Worm (Caenorhabditis elegans) whole organism, late embryonic: ENCODE measurements around the gene mom-2.
A peak's percentile ranks its signal among the peaks of the same experiment; 100 is the strongest.

Experiments used
- F13H6.1 ChIP-seq: sonication (generic microtip); optimal IDR thresholded peaks from 2 replicates; lab custom pipeline; 2016; ENCODE audit warnings: missing genetic modification characterization, missing compliant biosample characterization
- K02D7.2 ChIP-seq: sonication (generic microtip); optimal IDR thresholded peaks from 2 replicates; lab custom pipeline; 2017; ENCODE audit warnings: mild to moderate bottlenecking, missing genetic modification characterization, missing compliant biosample characterization
- K09A11.1 ChIP-seq: sonication (generic microtip); optimal IDR thresholded peaks from 2 replicates; lab custom pipeline; 2017; ENCODE audit warnings: antibody characterized with exemption, mild to moderate bottlenecking, missing genetic modification characterization, missing compliant biosample characterization; ENCODE audit not compliant: insufficient read depth
- ceh-14 ChIP-seq: sonication (generic microtip); optimal IDR thresholded peaks from 2 replicates; lab custom pipeline; 2016; ENCODE audit warnings: missing genotype, missing genetic modification characterization, missing compliant biosample characterization
- ceh-18 ChIP-seq: sonication (generic microtip); optimal IDR thresholded peaks from 2 replicates; lab custom pipeline; 2016; ENCODE audit warnings: missing genetic modification characterization, missing compliant biosample characterization
- ceh-19 ChIP-seq: fragments of 200-800 bp; sonication (Bioruptor generic); optimal IDR thresholded peaks from 2 replicates; lab custom pipeline; 2018; ENCODE audit warnings: mild to moderate bottlenecking, missing genetic modification characterization, missing compliant biosample characterization
- ceh-30 ChIP-seq: fragments of 150-350 bp; optimal IDR thresholded peaks from 2 replicates; lab custom pipeline; 2014; ENCODE audit warnings: missing biosample characterization, missing genetic modification characterization
- ceh-31 ChIP-seq: sonication (generic microtip); optimal IDR thresholded peaks from 2 replicates; lab custom pipeline; 2016; ENCODE audit warnings: missing genetic modification characterization, missing compliant biosample characterization
- ceh-48 ChIP-seq: sonication (generic microtip); optimal IDR thresholded peaks from 2 replicates; lab custom pipeline; 2016; ENCODE audit warnings: missing genetic modification characterization, inconsistent platforms, missing compliant biosample characterization
- ceh-6 ChIP-seq: fragments of 200-800 bp; sonication (Bioruptor generic); optimal IDR thresholded peaks from 2 replicates; lab custom pipeline; 2018; ENCODE audit warnings: mild to moderate bottlenecking, missing genetic modification characterization, missing compliant biosample characterization
- ceh-9 ChIP-seq: sonication (generic microtip); optimal IDR thresholded peaks from 2 replicates; lab custom pipeline; 2016; ENCODE audit warnings: mild to moderate bottlenecking, missing genetic modification characterization, inconsistent platforms, missing compliant biosample characterization
- che-1 ChIP-seq: sonication (generic microtip); optimal IDR thresholded peaks from 2 replicates; lab custom pipeline; 2016; ENCODE audit warnings: mild to moderate bottlenecking, missing genetic modification characterization, missing compliant biosample characterization
- dmd-4 ChIP-seq: sonication (generic microtip); optimal IDR thresholded peaks from 2 replicates; lab custom pipeline; 2016; ENCODE audit warnings: borderline replicate concordance, missing genetic modification characterization, missing compliant biosample characterization
- dve-1 ChIP-seq: sonication (generic microtip); optimal IDR thresholded peaks from 2 replicates; lab custom pipeline; 2017; ENCODE audit warnings: antibody characterized with exemption, mild to moderate bottlenecking, missing genetic modification characterization, missing compliant biosample characterization
- elt-2 ChIP-seq: sonication (generic microtip); optimal IDR thresholded peaks from 2 replicates; lab custom pipeline; 2016; ENCODE audit warnings: missing genetic modification reagents, missing genetic modification characterization, missing compliant biosample characterization
- elt-4 ChIP-seq: sonication (generic microtip); optimal IDR thresholded peaks from 2 replicates; lab custom pipeline; 2016; ENCODE audit warnings: missing genetic modification characterization, missing compliant biosample characterization
- ets-4 ChIP-seq: sonication (generic microtip); optimal IDR thresholded peaks from 2 replicates; lab custom pipeline; 2016; ENCODE audit warnings: missing genetic modification characterization, missing compliant biosample characterization
- eyg-1 ChIP-seq: sonication (generic microtip); optimal IDR thresholded peaks from 2 replicates; lab custom pipeline; 2016; ENCODE audit warnings: missing genotype, missing genetic modification characterization, missing compliant biosample characterization
- fax-1 ChIP-seq: sonication (generic microtip); optimal IDR thresholded peaks from 2 replicates; lab custom pipeline; 2016; ENCODE audit warnings: missing genotype, missing genetic modification characterization, missing compliant biosample characterization
- fkh-10 ChIP-seq: fragments of 150-350 bp; optimal IDR thresholded peaks from 2 replicates; lab custom pipeline; 2014; ENCODE audit warnings: missing biosample characterization, missing genetic modification reagents, missing genetic modification characterization
- gmeb-2 ChIP-seq: sonication (generic microtip); optimal IDR thresholded peaks from 2 replicates; lab custom pipeline; 2016; ENCODE audit warnings: missing genetic modification characterization, inconsistent platforms, missing compliant biosample characterization
- hlh-13 ChIP-seq: fragments of 200-800 bp; sonication (Bioruptor generic); optimal IDR thresholded peaks from 2 replicates; lab custom pipeline; 2018; ENCODE audit warnings: mild to moderate bottlenecking, missing genetic modification characterization, missing compliant biosample characterization
- lim-6 ChIP-seq: sonication (generic microtip); optimal IDR thresholded peaks from 2 replicates; lab custom pipeline; 2016; ENCODE audit warnings: missing genetic modification characterization, missing compliant biosample characterization
- lin-11 ChIP-seq: fragments of 200-800 bp; sonication (Bioruptor generic); optimal IDR thresholded peaks from 2 replicates; lab custom pipeline; 2018; ENCODE audit warnings: mild to moderate bottlenecking, missing genetic modification characterization, missing compliant biosample characterization
- madf-2 ChIP-seq: sonication (generic microtip); optimal IDR thresholded peaks from 2 replicates; lab custom pipeline; 2017; ENCODE audit warnings: missing genetic modification characterization, missing compliant biosample characterization
- mec-3 ChIP-seq: sonication (generic microtip); optimal IDR thresholded peaks from 2 replicates; lab custom pipeline; 2016; ENCODE audit warnings: borderline replicate concordance, missing genetic modification characterization, missing compliant biosample characterization
- nfya-1 ChIP-seq: sonication (generic microtip); optimal IDR thresholded peaks from 2 replicates; lab custom pipeline; 2017; ENCODE audit warnings: missing genetic modification characterization, mild to moderate bottlenecking, missing compliant biosample characterization, antibody characterized with exemption, moderate library complexity
- odd-2 ChIP-seq: sonication (generic microtip); optimal IDR thresholded peaks from 2 replicates; lab custom pipeline; 2017; ENCODE audit warnings: antibody characterized with exemption, mild to moderate bottlenecking, missing genetic modification characterization, missing compliant biosample characterization
- pat-9 ChIP-seq: fragments of 200-800 bp; sonication (Bioruptor generic); optimal IDR thresholded peaks from 2 replicates; lab custom pipeline; 2018; ENCODE audit warnings: mild to moderate bottlenecking, missing genetic modification characterization, moderate library complexity, missing compliant biosample characterization
- sdc-2 ChIP-seq: sonication (generic microtip); optimal IDR thresholded peaks from 2 replicates; lab custom pipeline; 2016; ENCODE audit warnings: missing genotype, missing genetic modification characterization, missing compliant biosample characterization
- sox-2 ChIP-seq: fragments of 200-800 bp; sonication (Bioruptor generic); IDR thresholded peaks from 2 replicates; pipeline ENCODE4 v1.3.6; 2022; ENCODE audit warnings: missing genetic modification reagents, missing genetic modification characterization, missing compliant biosample characterization
- sox-4 ChIP-seq: sonication (generic microtip); optimal IDR thresholded peaks from 2 replicates; lab custom pipeline; 2017; ENCODE audit warnings: mild to moderate bottlenecking, missing genetic modification characterization, inconsistent platforms, missing compliant biosample characterization
- unc-55 ChIP-seq: sonication (generic microtip); optimal IDR thresholded peaks from 2 replicates; lab custom pipeline; 2017; ENCODE audit warnings: missing biosample characterization, missing genetic modification reagents, missing genetic modification characterization
- unc-86 ChIP-seq: sonication (generic microtip); optimal IDR thresholded peaks from 2 replicates; lab custom pipeline; 2016; ENCODE audit warnings: missing genetic modification characterization, missing compliant biosample characterization
- zip-5 ChIP-seq: sonication (generic microtip); optimal IDR thresholded peaks from 2 replicates; lab custom pipeline; 2016; ENCODE audit warnings: missing genetic modification characterization, missing compliant biosample characterization

The mom-2 gene

DNA sequence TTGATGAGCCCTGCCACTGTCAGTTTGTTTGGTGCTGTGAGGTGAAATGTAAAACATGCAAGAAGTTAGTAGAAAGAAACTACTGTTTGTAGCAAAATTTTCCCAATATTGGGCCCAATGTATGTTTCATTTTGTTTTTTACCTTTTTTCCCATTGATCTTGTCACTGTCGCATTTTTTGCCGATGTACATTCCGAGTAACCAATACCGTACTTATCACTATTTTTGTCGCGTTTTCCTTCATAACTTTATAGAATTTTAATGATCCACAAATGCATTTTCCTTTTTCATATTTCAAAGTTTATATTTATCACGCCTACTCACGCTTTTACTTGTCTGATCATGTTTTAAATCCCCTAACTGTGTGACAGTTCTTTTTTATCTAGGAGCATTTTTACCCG is 2.0 kb downstream of the mom-2 start:
- TF ChIP-seq pat-9 (tag; lab: Kevin White, UChicago), result no peak
- no peak for TF ChIP-seq unc-55
- TF ChIP-seq ceh-6, result no peak
- no peak for TF ChIP-seq madf-2
- no peak for TF ChIP-seq fkh-10 (GFP tag; lab: Kevin White, UChicago)
- no peak for TF ChIP-seq ceh-30 (tag; lab: Kevin White, UChicago)
- TF ChIP-seq sox-4 (tag; lab: Kevin White, UChicago), result no peak
- no peak for TF ChIP-seq mec-3 (tag; lab: Kevin White, UChicago)
- TF ChIP-seq gmeb-2 (tag; lab: Kevin White, UChicago), result no peak
- no peak for TF ChIP-seq lin-11 (tag; lab: Kevin White, UChicago)
- TF ChIP-seq ceh-18 (tag; lab: Kevin White, UChicago), result no peak
- no peak for TF ChIP-seq ceh-19 (GFP tag; lab: Kevin White, UChicago)
- no peak for TF ChIP-seq K09A11.1
- no peak for TF ChIP-seq eyg-1 (tag; lab: Kevin White, UChicago)
- no peak for TF ChIP-seq K02D7.2 (tag; lab: Kevin White, UChicago)
- TF ChIP-seq dmd-4 (tag; lab: Kevin White, UChicago), result no peak
- no peak for TF ChIP-seq hlh-13 (GFP tag; lab: Kevin White, UChicago)
- no peak for TF ChIP-seq F13H6.1 (tag; lab: Kevin White, UChicago)
- no peak for TF ChIP-seq sox-2 (GFP tag; lab: Robert Waterston, UW)

DNA sequence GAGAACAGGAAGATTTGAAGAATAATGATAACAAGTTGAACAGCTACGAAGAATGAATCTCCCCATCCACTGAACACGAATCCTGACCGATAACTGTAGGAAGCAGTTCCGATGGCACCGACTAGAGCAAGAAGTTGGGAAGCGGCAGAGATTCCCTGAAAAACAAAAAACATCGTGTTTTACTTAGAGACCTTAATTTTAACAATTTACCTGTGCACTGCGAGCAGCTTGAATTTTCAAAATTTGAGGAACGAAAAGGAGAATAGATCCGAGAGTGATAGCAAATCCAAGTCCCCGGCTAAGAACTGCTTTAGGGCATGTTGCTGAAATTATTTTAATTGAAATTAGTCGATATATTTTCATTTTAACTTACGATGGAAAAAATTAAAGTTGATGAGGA is 2.9 kb downstream of the mom-2 start:
- TF ChIP-seq ceh-31 (tag; lab: Kevin White, UChicago) (no peak), nfya-1 (tag; lab: Kevin White, UChicago) (no peak), mec-3 (tag; lab: Kevin White, UChicago) (no peak), sox-2 (GFP tag; lab: Robert Waterston, UW) (no peak), ceh-14 (no peak), che-1 (tag; lab: Kevin White, UChicago) (no peak), lim-6 (tag; lab: Kevin White, UChicago) (no peak), lin-11 (tag; lab: Kevin White, UChicago) (no peak), fax-1 (tag; lab: Kevin White, UChicago) (no peak), zip-5 (tag; lab: Kevin White, UChicago) (no peak), odd-2 (tag; lab: Kevin White, UChicago) (no peak), elt-2 (tag; lab: Kevin White, UChicago) (no peak), ceh-30 (tag; lab: Kevin White, UChicago) (no peak), eyg-1 (tag; lab: Kevin White, UChicago) (no peak), unc-86 (tag; lab: Kevin White, UChicago) (no peak)

DNA sequence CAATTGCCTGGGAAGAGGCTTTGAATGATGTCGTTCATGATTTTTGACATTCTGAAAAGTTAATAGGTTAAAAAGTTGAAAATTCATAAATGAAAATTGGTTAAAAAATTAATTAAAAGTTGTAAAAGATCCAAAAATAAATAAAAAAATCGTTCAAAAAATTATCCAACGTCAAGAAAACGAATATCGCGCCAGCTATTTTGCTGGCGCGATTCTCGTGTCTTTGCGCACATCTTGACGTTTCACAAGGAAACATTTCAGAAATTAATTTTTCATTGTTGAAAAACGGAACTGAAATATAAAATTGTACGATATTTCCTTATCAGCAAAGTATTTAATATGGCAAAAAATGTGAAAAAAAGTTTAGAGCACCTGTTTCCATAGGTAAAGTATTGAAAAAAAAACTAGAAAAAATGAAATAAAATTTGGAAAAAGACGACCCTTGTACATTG is 3.4 kb downstream of the mom-2 start, which contains the start of gene mpdu-1:
Gene mpdu-1 (minus strand): TSS at position 51 of the 452 bp plus-strand sequence.
- TF ChIP-seq unc-86 (tag; lab: Kevin White, UChicago), result no peak
- peak; percentile 27 for TF ChIP-seq nfya-1 (tag; lab: Kevin White, UChicago)
- TF ChIP-seq elt-2 (tag; lab: Kevin White, UChicago), result peak; percentile 36

DNA sequence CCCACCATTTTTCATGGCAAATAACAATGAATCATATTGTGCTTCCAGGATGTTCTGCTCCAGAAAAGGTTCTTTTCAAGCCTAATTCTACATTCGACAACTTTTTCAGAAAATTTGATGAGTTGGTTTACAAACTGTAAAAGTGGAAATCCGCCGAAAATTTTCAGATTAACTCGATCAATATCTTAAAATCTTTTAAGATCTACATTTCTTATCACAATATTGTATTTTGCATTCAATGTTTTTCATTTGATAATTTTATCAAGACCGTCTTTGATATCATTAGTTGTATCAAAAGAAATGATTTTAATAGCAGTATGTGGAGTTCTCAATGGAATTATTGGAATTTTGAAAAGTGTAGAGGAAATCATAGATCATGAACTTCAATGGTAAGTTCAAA is 4.0 kb downstream of the mom-2 start, which contains the start of gene F38E1.6:
Gene F38E1.6 (plus strand): TSS at position 301 of the 400 bp plus-strand sequence.
- TF ChIP-seq dmd-4 (tag; lab: Kevin White, UChicago), result no peak
- no peak for TF ChIP-seq elt-4
- TF ChIP-seq sox-2 (GFP tag; lab: Robert Waterston, UW), result no peak
- TF ChIP-seq sdc-2 (tag; lab: Kevin White, UChicago), result no peak
- no peak for TF ChIP-seq dve-1 (tag; lab: Kevin White, UChicago)
- TF ChIP-seq ceh-9, result no peak
- TF ChIP-seq ceh-48 (tag; lab: Kevin White, UChicago), result no peak
- no peak for TF ChIP-seq lim-6 (tag; lab: Kevin White, UChicago)
- TF ChIP-seq ets-4 (tag; lab: Kevin White, UChicago), result no peak
- no peak for TF ChIP-seq eyg-1 (tag; lab: Kevin White, UChicago)
